Worm (Caenorhabditis elegans): ENCODE results near the gene dhs-23.

- TF ChIP-seq cey-2 (tag; optimal IDR thresholded peaks at IDR 0.05; ENCODE audit: borderline replicate concordance, insufficient read depth) = no peak
- no peak for TF ChIP-seq nhr-77 (tag; optimal IDR thresholded peaks at IDR 0.05)
- no peak for TF ChIP-seq ztf-11 (tag; optimal IDR thresholded peaks at IDR 0.05)
- no peak for TF ChIP-seq lin-39 (tag; optimal IDR thresholded peaks at IDR 0.05)
Measured at ce11 chrV:15352376-15352775, 28.6 kb upstream of the dhs-23 start, which contains the start of gene srx-58.

All from whole organism, L4 larva.